Fruit fly (Drosophila melanogaster) whole organism, larva: ENCODE results near the gene VhaSFD.

Source experiments
- noc ChIP-seq: fragments of 200-800 bp; sonication (Bioruptor generic); optimal IDR thresholded peaks from 3 replicates; lab custom pipeline; 2019; ENCODE audit warnings: missing biosample characterization, mild to moderate bottlenecking, missing genetic modification characterization, moderate library complexity

The VhaSFD gene

dm6 chr2L:16703008-16703510 lies 24.6 kb downstream of the VhaSFD start:
- no peak for TF ChIP-seq noc (tag; lab: Kevin White, UChicago)

dm6 chr2L:16690619-16690908 lies 37.1 kb downstream of the VhaSFD start:
- TF ChIP-seq noc (tag; lab: Kevin White, UChicago): no peak

dm6 chr2L:16689800-16690618 lies 37.6 kb downstream of the VhaSFD start:
- TF ChIP-seq noc (tag; lab: Kevin White, UChicago): no peak

dm6 chr2L:16687863-16688262 lies 39.8 kb downstream of the VhaSFD start:
- TF ChIP-seq noc (tag; lab: Kevin White, UChicago): no peak

- no peak for TF ChIP-seq noc (tag; lab: Kevin White, UChicago)
Measured at dm6 chr2L:16686412-16687043, 41.1 kb downstream of the VhaSFD start.

dm6 chr2L:16685612-16685912 lies 42.1 kb downstream of the VhaSFD start:
- TF ChIP-seq noc (tag; lab: Kevin White, UChicago): no peak

dm6 chr2L:16684908-16685611 lies 42.6 kb downstream of the VhaSFD start:
- TF ChIP-seq noc (tag; lab: Kevin White, UChicago): peak; percentile 16

- peak; percentile 63 for TF ChIP-seq noc (tag; lab: Kevin White, UChicago)
Measured at dm6 chr2L:16683958-16684877, 43.4 kb downstream of the VhaSFD start, which contains the start of gene CG31807. Gene CG31807 (minus strand): TSS chr2L:16684008.

dm6 chr2L:16682203-16682602 lies 45.4 kb downstream of the VhaSFD start, which contains the start of gene CG33552:
Gene CG33552 (plus strand): TSS chr2L:16682503.
- no peak for TF ChIP-seq noc (tag; lab: Kevin White, UChicago)

- TF ChIP-seq noc (tag; lab: Kevin White, UChicago): peak; percentile 28
Measured at dm6 chr2L:16679817-16680683, 47.6 kb downstream of the VhaSFD start, which contains the start of the genes grp and squ. Gene grp (plus strand): TSS chr2L:16680054. Gene squ (plus strand): TSS chr2L:16680054.

- TF ChIP-seq noc (tag; lab: Kevin White, UChicago): no peak
Measured at dm6 chr2L:16679073-16679472, 48.6 kb downstream of the VhaSFD start.

dm6 chr2L:16676651-16677359 lies 50.8 kb downstream of the VhaSFD start, which contains the start of the genes Trpgamma and her:
Gene Trpgamma (minus strand): TSS chr2L:16676701.
Gene her (plus strand): TSS chr2L:16677185.
- no peak for TF ChIP-seq noc (tag; lab: Kevin White, UChicago)
